Fruit fly (Drosophila melanogaster) whole organism, embryonic: ENCODE data around the gene CG4025.
A peak's percentile ranks its signal among the peaks of the same experiment; 100 is the strongest.

Experiments used
- Ada2b ChIP-seq: fragments of 200-800 bp; sonication (Bioruptor generic); IDR thresholded peaks from 2 replicates; pipeline ENCODE4 v1.3.6; 2022; ENCODE audit warnings: missing biosample characterization, missing genetic modification characterization
- Asciz ChIP-seq: fragments of 200-800 bp; sonication (Bioruptor generic); optimal IDR thresholded peaks from 2 replicates; lab custom pipeline; 2017; ENCODE audit warnings: missing biosample characterization, mild to moderate bottlenecking, missing genetic modification characterization, missing genetic modification reagents
- Bdp1 ChIP-seq: fragments of 200-800 bp; sonication (Bioruptor generic); optimal IDR thresholded peaks from 3 replicates; lab custom pipeline; 2016; ENCODE audit warnings: missing biosample characterization, missing genetic modification characterization
- CG10147 ChIP-seq: fragments of 200-800 bp; sonication (Bioruptor generic); optimal IDR thresholded peaks from 2 replicates; lab custom pipeline; 2019; ENCODE audit warnings: missing biosample characterization, mild to moderate bottlenecking, missing genetic modification characterization, moderate library complexity
- CG10209 ChIP-seq: fragments of 200-800 bp; sonication (Bioruptor generic); optimal IDR thresholded peaks from 3 replicates; lab custom pipeline; 2017; ENCODE audit warnings: missing biosample characterization, mild to moderate bottlenecking, missing genetic modification characterization, missing genetic modification reagents
- CG10274 ChIP-seq: fragments of 200-800 bp; sonication (Bioruptor generic); optimal IDR thresholded peaks from 3 replicates; lab custom pipeline; 2017; ENCODE audit warnings: missing biosample characterization, mild to moderate bottlenecking, missing genetic modification characterization
- CG10979 ChIP-seq: fragments of 200-800 bp; sonication (Bioruptor generic); optimal IDR thresholded peaks from 2 replicates; lab custom pipeline; 2018; ENCODE audit warnings: missing biosample characterization, mild to moderate bottlenecking, missing genetic modification characterization, moderate library complexity
- CG12219 ChIP-seq: fragments of 200-800 bp; sonication (Bioruptor generic); optimal IDR thresholded peaks from 3 replicates; lab custom pipeline; 2018; ENCODE audit warnings: missing biosample characterization, mild to moderate bottlenecking, missing genetic modification characterization
- CG13775 ChIP-seq: fragments of 200-800 bp; sonication (Bioruptor generic); optimal IDR thresholded peaks from 3 replicates; lab custom pipeline; 2017; ENCODE audit warnings: missing biosample characterization, mild to moderate bottlenecking, missing genetic modification characterization
- CG17829 ChIP-seq: fragments of 200-800 bp; optimal IDR thresholded peaks from 2 replicates; lab custom pipeline; 2019; ENCODE audit warnings: missing biosample characterization, mild to moderate bottlenecking, missing genetic modification characterization, moderate library complexity
- CG18011 ChIP-seq: fragments of 200-800 bp; sonication (Bioruptor generic); optimal IDR thresholded peaks from 2 replicates; lab custom pipeline; 2017; ENCODE audit warnings: missing biosample characterization, missing genetic modification characterization, mild to moderate bottlenecking, moderate library complexity, missing genotype
- CG30403 ChIP-seq: fragments of 200-800 bp; sonication (Bioruptor generic); optimal IDR thresholded peaks from 3 replicates; lab custom pipeline; 2016; ENCODE audit warnings: missing biosample characterization, missing genetic modification characterization
- CG3163 ChIP-seq: fragments of 200-800 bp; sonication (Bioruptor generic); optimal IDR thresholded peaks from 3 replicates; lab custom pipeline; 2016; ENCODE audit warnings: missing biosample characterization, missing genetic modification characterization
- CG33213 ChIP-seq: fragments of 200-800 bp; sonication (Bioruptor generic); optimal IDR thresholded peaks from 3 replicates; lab custom pipeline; 2016; ENCODE audit warnings: missing biosample characterization, missing genetic modification characterization
- CG9215 ChIP-seq: fragments of 200-800 bp; sonication (Bioruptor generic); IDR thresholded peaks from 2 replicates; pipeline ENCODE4 v1.3.6; 2022; ENCODE audit warnings: missing biosample characterization, missing genetic modification characterization
- D19A ChIP-seq: fragments of 200-800 bp; optimal IDR thresholded peaks from 3 replicates; lab custom pipeline; 2019; ENCODE audit warnings: missing biosample characterization, mild to moderate bottlenecking, missing genetic modification characterization, moderate library complexity
- Dll ChIP-seq: fragments of 200-800 bp; sonication (Bioruptor generic); IDR thresholded peaks from 4 replicates; pipeline ENCODE4 v1.3.6; 2022; ENCODE audit warnings: missing biosample characterization, missing genetic modification characterization; ENCODE audit not compliant: partially characterized antibody
- Doc3 ChIP-seq: fragments of 200-800 bp; sonication (Bioruptor generic); IDR thresholded peaks from 3 replicates; pipeline ENCODE4 v1.3.6; 2022; ENCODE audit warnings: missing biosample characterization, missing genetic modification characterization; ENCODE audit not compliant: partially characterized antibody
- HHEX ChIP-seq: fragments of 200-800 bp; sonication (Bioruptor generic); optimal IDR thresholded peaks from 3 replicates; lab custom pipeline; 2017; ENCODE audit warnings: missing biosample characterization, mild to moderate bottlenecking, missing genetic modification characterization, missing genetic modification reagents
- HLH4C ChIP-seq: fragments of 200-800 bp; sonication (Bioruptor generic); IDR thresholded peaks from 3 replicates; pipeline ENCODE4 v1.3.6; 2022; ENCODE audit warnings: missing biosample characterization, missing genetic modification characterization; ENCODE audit not compliant: partially characterized antibody
- HLH54F ChIP-seq: fragments of 200-800 bp; sonication (Bioruptor generic); optimal IDR thresholded peaks from 3 replicates; lab custom pipeline; 2016; ENCODE audit warnings: missing biosample characterization, missing genetic modification characterization
- HmgD ChIP-seq: fragments of 200-800 bp; sonication (Bioruptor generic); optimal IDR thresholded peaks from 3 replicates; lab custom pipeline; 2016; ENCODE audit warnings: missing biosample characterization, missing genetic modification characterization
- Hr51 ChIP-seq, 2 experiments: fragments of 200-800 bp; sonication (Bioruptor generic); optimal IDR thresholded peaks; 2 replicates in 1 of 2; 3 replicates in 1 of 2; lab custom pipeline; 2016 to 2018; ENCODE audit warnings: missing biosample characterization in 2 of 2, missing genetic modification characterization in 2 of 2, mild to moderate bottlenecking in 1 of 2, moderate library complexity in 1 of 2
- Lhr ChIP-seq: fragments of 200-800 bp; sonication (Bioruptor generic); optimal IDR thresholded peaks from 3 replicates; lab custom pipeline; 2017; ENCODE audit warnings: mild to moderate bottlenecking, missing biosample characterization, missing genetic modification reagents, missing genetic modification characterization
- Opbp ChIP-seq: fragments of 200-800 bp; sonication (Bioruptor generic); IDR thresholded peaks from 3 replicates; pipeline ENCODE4 v1.3.6; 2022; ENCODE audit warnings: missing biosample characterization, missing genetic modification characterization; ENCODE audit not compliant: partially characterized antibody
- Xrp1 ChIP-seq: fragments of 200-800 bp; sonication (Bioruptor generic); IDR thresholded peaks from 2 replicates; pipeline ENCODE4 v1.3.6; 2022; ENCODE audit warnings: missing biosample characterization, missing genetic modification characterization
- abd-A ChIP-seq: fragments of 200-800 bp; sonication (Bioruptor generic); optimal IDR thresholded peaks from 3 replicates; lab custom pipeline; 2019; ENCODE audit warnings: missing biosample characterization, mild to moderate bottlenecking, missing genetic modification characterization, moderate library complexity
- al ChIP-seq: fragments of 200-800 bp; sonication (Bioruptor generic); IDR thresholded peaks from 2 replicates; pipeline ENCODE4 v1.3.6; 2022; ENCODE audit warnings: missing biosample characterization, missing genetic modification characterization
- ara ChIP-seq: fragments of 200-800 bp; sonication (Bioruptor generic); IDR thresholded peaks from 2 replicates; pipeline ENCODE4 v1.3.6; 2022; ENCODE audit warnings: missing biosample characterization, missing genetic modification characterization
- bab2 ChIP-seq: fragments of 200-800 bp; sonication (Bioruptor generic); optimal IDR thresholded peaks from 2 replicates; lab custom pipeline; 2016; ENCODE audit warnings: missing biosample characterization, missing genetic modification characterization
- btn ChIP-seq: fragments of 200-800 bp; sonication (Bioruptor generic); optimal IDR thresholded peaks from 2 replicates; lab custom pipeline; 2016; ENCODE audit warnings: missing biosample characterization, missing genetic modification characterization
- en ChIP-seq: fragments of 200-800 bp; sonication (Bioruptor generic); optimal IDR thresholded peaks from 2 replicates; lab custom pipeline; 2016; ENCODE audit warnings: missing biosample characterization, missing genetic modification characterization
- ham ChIP-seq: fragments of 200-800 bp; sonication (Bioruptor generic); IDR thresholded peaks from 2 replicates; pipeline ENCODE4 v1.3.6; 2022; ENCODE audit warnings: missing biosample characterization, missing genetic modification characterization
- insv ChIP-seq, 2 experiments: fragments of 200-800 bp; sonication (Bioruptor generic); optimal IDR thresholded peaks; 3 replicates each; lab custom pipeline; 2016 to 2018; ENCODE audit warnings: missing biosample characterization in 2 of 2, missing genetic modification characterization in 2 of 2
- lmd ChIP-seq: fragments of 200-800 bp; sonication (Bioruptor generic); IDR thresholded peaks from 2 replicates; pipeline ENCODE4 v1.3.6; 2022; ENCODE audit warnings: missing biosample characterization, missing genetic modification characterization
- nerfin-2 ChIP-seq: fragments of 200-800 bp; sonication (Bioruptor generic); IDR thresholded peaks from 2 replicates; pipeline ENCODE4 v1.3.6; 2022; ENCODE audit warnings: missing biosample characterization, missing genetic modification characterization; ENCODE audit not compliant: partially characterized antibody
- nmo ChIP-seq: fragments of 200-800 bp; sonication (Bioruptor generic); optimal IDR thresholded peaks from 2 replicates; lab custom pipeline; 2018; ENCODE audit warnings: missing biosample characterization, mild to moderate bottlenecking, missing genetic modification characterization, moderate library complexity
- nom ChIP-seq: fragments of 200-800 bp; sonication (Bioruptor generic); optimal IDR thresholded peaks from 2 replicates; lab custom pipeline; 2017; ENCODE audit warnings: missing biosample characterization, missing genetic modification characterization, mild to moderate bottlenecking, moderate library complexity, missing genetic modification reagents
- p53 ChIP-seq: fragments of 200-800 bp; sonication (Bioruptor generic); optimal IDR thresholded peaks from 2 replicates; lab custom pipeline; 2016; ENCODE audit warnings: missing biosample characterization, missing genetic modification characterization
- run ChIP-seq: fragments of 200-800 bp; sonication (Bioruptor generic); optimal IDR thresholded peaks from 3 replicates; lab custom pipeline; 2018; ENCODE audit warnings: missing biosample characterization, mild to moderate bottlenecking, missing genetic modification characterization
- scrt ChIP-seq: fragments of 200-800 bp; sonication (Bioruptor generic); optimal IDR thresholded peaks from 2 replicates; lab custom pipeline; 2018; ENCODE audit warnings: missing biosample characterization, mild to moderate bottlenecking, missing genetic modification characterization, moderate library complexity
- slp2 ChIP-seq: fragments of 200-800 bp; sonication (Bioruptor generic); optimal IDR thresholded peaks from 2 replicates; lab custom pipeline; 2016; ENCODE audit warnings: missing biosample characterization, missing genetic modification characterization
- ssp ChIP-seq: fragments of 200-800 bp; sonication (Bioruptor generic); IDR thresholded peaks from 2 replicates; pipeline ENCODE4 v1.3.6; 2022; ENCODE audit warnings: missing biosample characterization, missing genetic modification characterization
- tgo ChIP-seq: fragments of 200-800 bp; sonication (Bioruptor generic); IDR thresholded peaks from 3 replicates; pipeline ENCODE4 v1.3.6; 2022; ENCODE audit warnings: missing biosample characterization, missing genetic modification characterization
- tna ChIP-seq: fragments of 200-800 bp; sonication (Bioruptor generic); IDR thresholded peaks from 2 replicates; pipeline ENCODE4 v1.3.6; 2022; ENCODE audit warnings: missing biosample characterization, missing genetic modification characterization; ENCODE audit not compliant: partially characterized antibody
- ttk ChIP-seq: fragments of 200-800 bp; sonication (Bioruptor generic); IDR thresholded peaks from 2 replicates; pipeline ENCODE4 v2.1.2; 2022; ENCODE audit warnings: missing biosample characterization, missing genetic modification characterization
- zfh2 ChIP-seq: fragments of 200-800 bp; sonication (Bioruptor generic); optimal IDR thresholded peaks from 2 replicates; lab custom pipeline; 2016; ENCODE audit warnings: missing biosample characterization, missing genetic modification characterization

CG4025 gene

dm6 chrX:2071878-2072817 is 4.6 kb upstream of the CG4025 start, which contains the start of gene Rtca (continued):
- TF ChIP-seq HLH54F (peak; percentile 48), Dll (GFP tag; lab: Robert Waterston, UW) (no peak), CG33213 (GFP tag; lab: Kevin White, UChicago) (no peak), CG10274 (peak; percentile 12), CG18011 (GFP tag; lab: Kevin White, UChicago) (peak; percentile 21), zfh2 (peak; percentile 54), insv (GFP tag; optimal IDR thresholded peaks at IDR 0.05; lab: Kevin White, UChicago) (no peak), D19A (tag; lab: Kevin White, UChicago) (peak; percentile 57), CG10147 (GFP tag; lab: Kevin White, UChicago) (peak; percentile 30), CG9215 (GFP tag; lab: Robert Waterston, UW) (peak; percentile 62), ham (no peak), CG13775 (GFP tag; lab: Kevin White, UChicago) (peak; percentile 46), tna (GFP tag; lab: Robert Waterston, UW) (no peak), run (tag; lab: Kevin White, UChicago) (no peak), Lhr (no peak), abd-A (tag; lab: Kevin White, UChicago) (peak; percentile 6), ttk (GFP tag; lab: Robert Waterston, UW) (peak; percentile 34; the same call in 1 of the 2 replicates), nom (GFP tag; lab: Kevin White, UChicago) (peak; percentile 92), CG3163 (GFP tag; lab: Kevin White, UChicago) (peak; percentile 55), en (GFP tag; lab: Kevin White, UChicago) (peak; percentile 19), nmo (GFP tag; lab: Kevin White, UChicago) (peak; percentile 69), scrt (GFP tag; lab: Kevin White, UChicago) (peak; percentile 95), CG10209 (GFP tag; lab: Kevin White, UChicago) (peak; percentile 66), CG10979 (tag; lab: Kevin White, UChicago) (peak; percentile 64), Hr51 (GFP tag; optimal IDR thresholded peaks at IDR 0.05; lab: Kevin White, UChicago) (peak; percentile 35 to 76), CG30403 (GFP tag; lab: Kevin White, UChicago) (peak; percentile 75), ssp (GFP tag; lab: Robert Waterston, UW) (0 out of 2 replicates have a peak, but pooled peaks have one; percentile 37), Doc3 (no peak), CG17829 (peak; percentile 44), tgo (peak; percentile 72), slp2 (GFP tag; lab: Kevin White, UChicago) (no peak), ara (0 out of 2 replicates have a peak, but pooled peaks have one; percentile 15), HHEX (GFP tag; lab: Kevin White, UChicago) (peak; percentile 44), HLH4C (GFP tag; lab: Robert Waterston, UW) (no peak), CG12219 (peak; percentile 55), Asciz (GFP tag; lab: Kevin White, UChicago) (peak; percentile 48), bab2 (GFP tag; lab: Kevin White, UChicago) (peak; percentile 60), Opbp (no peak), nerfin-2 (no peak), p53 (peak; percentile 7), Ada2b (peak; percentile 59), Bdp1 (GFP tag; lab: Kevin White, UChicago) (peak; percentile 23), al (GFP tag; lab: Robert Waterston, UW) (peak; percentile 42; the same call in 1 of the 2 replicates), HmgD (peak; percentile 27), Xrp1 (peak; percentile 72), btn (GFP tag; lab: Kevin White, UChicago) (no peak), lmd (GFP tag; lab: Robert Waterston, UW) (peak; percentile 75)
